Fruit fly (Drosophila melanogaster) whole organism, prepupa: ENCODE measurements around the gene Sirt7.

Experiments
- Blimp-1 ChIP-seq: fragments of 200-800 bp; sonication (Bioruptor generic); optimal IDR thresholded peaks from 3 replicates; lab custom pipeline; 2017; ENCODE audit warnings: missing biosample characterization, missing genetic modification characterization, mild to moderate bottlenecking, moderate library complexity, missing genetic modification reagents
- CG10631 ChIP-seq: fragments of 200-800 bp; sonication (Bioruptor generic); optimal IDR thresholded peaks from 2 replicates; lab custom pipeline; 2016; ENCODE audit warnings: missing biosample characterization, missing genetic modification characterization
- CG10669 ChIP-seq: fragments of 200-800 bp; sonication (Bioruptor generic); optimal IDR thresholded peaks from 3 replicates; lab custom pipeline; 2018; ENCODE audit warnings: missing biosample characterization, mild to moderate bottlenecking, missing genetic modification characterization, moderate library complexity
- CG11762 ChIP-seq: fragments of 200-800 bp; sonication (Bioruptor generic); optimal IDR thresholded peaks from 3 replicates; lab custom pipeline; 2016; ENCODE audit warnings: missing biosample characterization, missing genetic modification characterization; ENCODE audit not compliant: insufficient read depth
- CG11902 ChIP-seq: fragments of 200-800 bp; sonication (Bioruptor generic); optimal IDR thresholded peaks from 3 replicates; lab custom pipeline; 2016; ENCODE audit warnings: missing biosample characterization, missing genetic modification characterization
- CG1621 ChIP-seq: fragments of 200-800 bp; sonication (Bioruptor generic); optimal IDR thresholded peaks from 3 replicates; lab custom pipeline; 2018; ENCODE audit warnings: missing biosample characterization, mild to moderate bottlenecking, missing genetic modification characterization
- CG16779 ChIP-seq: fragments of 200-800 bp; sonication (Bioruptor generic); optimal IDR thresholded peaks from 3 replicates; lab custom pipeline; 2017; ENCODE audit warnings: missing biosample characterization, mild to moderate bottlenecking, missing genetic modification characterization
- CG3032 ChIP-seq: fragments of 200-800 bp; optimal IDR thresholded peaks from 2 replicates; lab custom pipeline; 2019; ENCODE audit warnings: missing biosample characterization, mild to moderate bottlenecking, missing genetic modification characterization, moderate library complexity
- CG31627 ChIP-seq: fragments of 200-800 bp; sonication (Bioruptor generic); optimal IDR thresholded peaks from 3 replicates; lab custom pipeline; 2016; ENCODE audit warnings: missing biosample characterization, missing genetic modification characterization
- CG34406 ChIP-seq: fragments of 200-800 bp; sonication (Bioruptor generic); optimal IDR thresholded peaks from 3 replicates; lab custom pipeline; 2016; ENCODE audit warnings: missing biosample characterization, missing genetic modification characterization
- CG6163 ChIP-seq: fragments of 200-800 bp; sonication (Bioruptor generic); IDR thresholded peaks from 3 replicates; pipeline ENCODE4 v1.3.6; 2022; ENCODE audit warnings: missing biosample characterization, missing genetic modification characterization
- CG6276 ChIP-seq: fragments of 200-800 bp; sonication (Bioruptor generic); optimal IDR thresholded peaks from 2 replicates; lab custom pipeline; 2017; ENCODE audit warnings: missing biosample characterization, mild to moderate bottlenecking, missing genetic modification characterization
- CG6792 ChIP-seq: fragments of 200-800 bp; sonication (Bioruptor generic); optimal IDR thresholded peaks from 3 replicates; lab custom pipeline; 2016; ENCODE audit warnings: missing biosample characterization, missing genetic modification characterization
- CG6808 ChIP-seq: fragments of 200-800 bp; sonication (Bioruptor generic); optimal IDR thresholded peaks from 3 replicates; lab custom pipeline; 2017; ENCODE audit warnings: missing biosample characterization, missing genetic modification characterization, mild to moderate bottlenecking, moderate library complexity, missing genetic modification reagents
- CG7368 ChIP-seq: fragments of 200-800 bp; sonication (Bioruptor generic); optimal IDR thresholded peaks from 3 replicates; lab custom pipeline; 2016; ENCODE audit warnings: missing biosample characterization, missing genetic modification characterization
- CG8119 ChIP-seq: fragments of 200-800 bp; sonication (Bioruptor generic); IDR thresholded peaks from 3 replicates; pipeline ENCODE4 v1.3.6; 2022; ENCODE audit warnings: missing biosample characterization, missing genetic modification characterization
- CG8319 ChIP-seq: fragments of 200-800 bp; sonication (Bioruptor generic); optimal IDR thresholded peaks from 3 replicates; lab custom pipeline; 2016; ENCODE audit warnings: missing biosample characterization, missing genetic modification characterization
- CG8632 ChIP-seq: fragments of 200-800 bp; sonication (Bioruptor generic); optimal IDR thresholded peaks from 3 replicates; lab custom pipeline; 2016; ENCODE audit warnings: missing biosample characterization, missing genetic modification characterization
- CG9139 ChIP-seq: fragments of 200-800 bp; sonication (Bioruptor generic); optimal IDR thresholded peaks from 3 replicates; lab custom pipeline; 2017; ENCODE audit warnings: missing biosample characterization, mild to moderate bottlenecking, missing genetic modification characterization
- Eip75B ChIP-seq: fragments of 200-800 bp; sonication (Bioruptor generic); optimal IDR thresholded peaks from 3 replicates; lab custom pipeline; 2016; ENCODE audit warnings: missing biosample characterization, missing genetic modification characterization
- Eip78C ChIP-seq: fragments of 200-800 bp; sonication (Bioruptor generic); peaks from one replicate; lab custom pipeline; 2016; ENCODE audit warnings: missing biosample characterization, missing genetic modification characterization
- Eip93F ChIP-seq: fragments of 200-800 bp; sonication (Bioruptor generic); optimal IDR thresholded peaks from 2 replicates; lab custom pipeline; 2016; ENCODE audit warnings: missing biosample characterization, mild to moderate bottlenecking, missing genetic modification characterization
- Ets96B ChIP-seq: fragments of 200-800 bp; optimal IDR thresholded peaks from 2 replicates; lab custom pipeline; 2019; ENCODE audit warnings: missing biosample characterization, mild to moderate bottlenecking, missing genetic modification characterization, moderate library complexity
- Hr38 ChIP-seq: sonication (Bioruptor generic); optimal IDR thresholded peaks from 2 replicates; lab custom pipeline; 2016; ENCODE audit warnings: missing biosample characterization, missing genetic modification characterization
- Hr39 ChIP-seq: fragments of 200-800 bp; sonication (Bioruptor generic); optimal IDR thresholded peaks from 2 replicates; lab custom pipeline; 2016; ENCODE audit warnings: missing biosample characterization, missing genetic modification characterization
- Hr4 ChIP-seq: fragments of 200-800 bp; sonication (Bioruptor generic); optimal IDR thresholded peaks from 3 replicates; lab custom pipeline; 2016; ENCODE audit warnings: missing biosample characterization, missing genetic modification characterization
- OdsH ChIP-seq: fragments of 200-800 bp; sonication (Bioruptor generic); optimal IDR thresholded peaks from 3 replicates; lab custom pipeline; 2016; ENCODE audit warnings: missing biosample characterization, missing genetic modification characterization
- Smox ChIP-seq: fragments of 200-800 bp; sonication (Bioruptor generic); optimal IDR thresholded peaks from 3 replicates; lab custom pipeline; 2016; ENCODE audit warnings: missing biosample characterization, missing genetic modification characterization
- Sox102F ChIP-seq: fragments of 200-800 bp; sonication (Bioruptor generic); optimal IDR thresholded peaks from 2 replicates; lab custom pipeline; 2016; ENCODE audit warnings: missing biosample characterization, mild to moderate bottlenecking, missing genetic modification characterization
- Sox15 ChIP-seq: fragments of 200-800 bp; sonication (Bioruptor generic); optimal IDR thresholded peaks from 3 replicates; lab custom pipeline; 2016; ENCODE audit warnings: missing biosample characterization, missing genetic modification characterization
- achi ChIP-seq: fragments of 200-800 bp; sonication (Bioruptor generic); optimal IDR thresholded peaks from 3 replicates; lab custom pipeline; 2016; ENCODE audit warnings: missing biosample characterization, missing genetic modification characterization
- acj6 ChIP-seq: fragments of 200-800 bp; sonication (Bioruptor generic); optimal IDR thresholded peaks from 3 replicates; lab custom pipeline; 2016; ENCODE audit warnings: missing biosample characterization, missing genetic modification characterization
- cyc ChIP-seq: fragments of 200-800 bp; sonication (Bioruptor generic); optimal IDR thresholded peaks from 3 replicates; lab custom pipeline; 2016; ENCODE audit warnings: missing biosample characterization, missing genetic modification characterization
- dac ChIP-seq: fragments of 200-800 bp; sonication (Bioruptor generic); optimal IDR thresholded peaks from 2 replicates; lab custom pipeline; 2017; ENCODE audit warnings: missing biosample characterization, mild to moderate bottlenecking, missing genetic modification characterization
- eg ChIP-seq: fragments of 200-800 bp; sonication (Bioruptor generic); IDR thresholded peaks from 3 replicates; pipeline ENCODE4 v1.3.6; 2022; ENCODE audit warnings: missing biosample characterization, missing genetic modification characterization
- fd59A ChIP-seq: fragments of 200-800 bp; sonication (Bioruptor generic); optimal IDR thresholded peaks from 2 replicates; lab custom pipeline; 2017; ENCODE audit warnings: missing biosample characterization, mild to moderate bottlenecking, missing genetic modification characterization, missing genetic modification reagents
- fd85E ChIP-seq: fragments of 200-800 bp; sonication (Bioruptor generic); optimal IDR thresholded peaks from 3 replicates; lab custom pipeline; 2016; ENCODE audit warnings: missing biosample characterization, missing genetic modification characterization
- fkh ChIP-seq: fragments of 200-800 bp; sonication (Bioruptor generic); optimal IDR thresholded peaks from 3 replicates; lab custom pipeline; 2017; ENCODE audit warnings: missing biosample characterization, mild to moderate bottlenecking, missing genetic modification characterization, moderate library complexity
- lz ChIP-seq: fragments of 200-800 bp; sonication (Bioruptor generic); optimal IDR thresholded peaks from 3 replicates; lab custom pipeline; 2016; ENCODE audit warnings: missing biosample characterization, missing genetic modification characterization
- net ChIP-seq: fragments of 200-800 bp; sonication (Bioruptor generic); optimal IDR thresholded peaks from 3 replicates; lab custom pipeline; 2016; ENCODE audit warnings: missing biosample characterization, missing genetic modification characterization
- pdm3 ChIP-seq: fragments of 200-800 bp; sonication (Bioruptor generic); optimal IDR thresholded peaks from 3 replicates; lab custom pipeline; 2016; ENCODE audit warnings: missing biosample characterization, missing genetic modification characterization
- salr ChIP-seq, 2 experiments: fragments of 200-800 bp; sonication (Bioruptor generic); optimal IDR thresholded peaks; 3 replicates each; lab custom pipeline; 2016 to 2018; ENCODE audit warnings: missing biosample characterization in 2 of 2, missing genetic modification characterization in 2 of 2, mild to moderate bottlenecking in 1 of 2
- spab ChIP-seq: fragments of 200-800 bp; sonication (Bioruptor generic); optimal IDR thresholded peaks from 2 replicates; lab custom pipeline; 2017; ENCODE audit warnings: missing biosample characterization, mild to moderate bottlenecking, missing genetic modification characterization, missing genetic modification reagents
- svp ChIP-seq: fragments of 200-800 bp; sonication (Bioruptor generic); peaks from one replicate; lab custom pipeline; 2016; ENCODE audit warnings: missing biosample characterization, missing genetic modification characterization
- topi ChIP-seq: fragments of 200-800 bp; sonication (Bioruptor generic); optimal IDR thresholded peaks from 3 replicates; lab custom pipeline; 2016; ENCODE audit warnings: missing biosample characterization, missing genetic modification characterization
- vri ChIP-seq: fragments of 200-800 bp; sonication (Bioruptor generic); optimal IDR thresholded peaks from 3 replicates; lab custom pipeline; 2016; ENCODE audit warnings: missing biosample characterization, mild to moderate bottlenecking, missing genetic modification characterization

Gene Sirt7

dm6 chr3R:29072834-29073233, 17.1 kb downstream of the Sirt7 start (continued):
- TF ChIP-seq Smox (no peak), Hr39 (GFP tag; lab: Kevin White, UChicago) (no peak), Hr4 (GFP tag; lab: Kevin White, UChicago) (no peak), dac (GFP tag; lab: Kevin White, UChicago) (no peak), CG3032 (tag; lab: Kevin White, UChicago) (peak; percentile 43), CG10669 (GFP tag; lab: Kevin White, UChicago) (peak; percentile 24), Hr38 (no peak), net (no peak), achi (peak; percentile 12), Ets96B (tag; lab: Kevin White, UChicago) (peak; percentile 52), spab (GFP tag; lab: Kevin White, UChicago) (no peak), CG8632 (GFP tag; lab: Kevin White, UChicago) (no peak), salr (GFP tag; optimal IDR thresholded peaks at IDR 0.05; lab: Kevin White, UChicago) (no peak), CG6792 (GFP tag; lab: Kevin White, UChicago) (no peak), CG7368 (GFP tag; lab: Kevin White, UChicago) (no peak), CG8319 (no peak), cyc (GFP tag; lab: Kevin White, UChicago) (no peak), acj6 (GFP tag; lab: Kevin White, UChicago) (no peak), fkh (GFP tag; lab: Kevin White, UChicago) (no peak), Sox15 (no peak), CG6163 (GFP tag; lab: Robert Waterston, UW) (peak; percentile 63; the same call in 2 of the 3 replicates), topi (GFP tag; lab: Kevin White, UChicago) (no peak), CG11902 (GFP tag; lab: Kevin White, UChicago) (no peak), Sox102F (GFP tag; lab: Kevin White, UChicago) (no peak), fd59A (GFP tag; lab: Kevin White, UChicago) (no peak), Eip75B (GFP tag; lab: Kevin White, UChicago) (peak; percentile 21), vri (GFP tag; lab: Kevin White, UChicago) (no peak), eg (GFP tag; lab: Robert Waterston, UW) (no peak), CG9139 (GFP tag; lab: Kevin White, UChicago) (no peak)

- TF ChIP-seq CG7368 (GFP tag; lab: Kevin White, UChicago) (peak; percentile 10), Eip78C (GFP tag; lab: Kevin White, UChicago) (peak; percentile 68), CG34406 (GFP tag; lab: Kevin White, UChicago) (no peak), lz (GFP tag; lab: Kevin White, UChicago) (no peak), CG8319 (no peak), Ets96B (tag; lab: Kevin White, UChicago) (no peak), Eip93F (GFP tag; lab: Kevin White, UChicago) (no peak), fd85E (GFP tag; lab: Kevin White, UChicago) (no peak), CG11762 (GFP tag; lab: Kevin White, UChicago) (no peak), CG8632 (GFP tag; lab: Kevin White, UChicago) (no peak), OdsH (GFP tag; lab: Kevin White, UChicago) (no peak), vri (GFP tag; lab: Kevin White, UChicago) (peak; percentile 66), CG11902 (GFP tag; lab: Kevin White, UChicago) (no peak), Blimp-1 (GFP tag; lab: Kevin White, UChicago) (peak; percentile 55), CG16779 (tag; lab: Kevin White, UChicago) (no peak), Eip75B (GFP tag; lab: Kevin White, UChicago) (no peak), acj6 (GFP tag; lab: Kevin White, UChicago) (no peak), fd59A (GFP tag; lab: Kevin White, UChicago) (no peak), CG6808 (peak; percentile 57), spab (GFP tag; lab: Kevin White, UChicago) (peak; percentile 9), CG3032 (tag; lab: Kevin White, UChicago) (peak; percentile 25), pdm3 (no peak), Hr38 (no peak), eg (GFP tag; lab: Robert Waterston, UW) (0 out of 3 replicates have a peak, but pooled peaks have one; percentile 45), net (peak; percentile 20), CG31627 (GFP tag; lab: Kevin White, UChicago) (no peak), CG10631 (GFP tag; lab: Kevin White, UChicago) (no peak), svp (peak; percentile 95), CG8119 (GFP tag; lab: Robert Waterston, UW) (0 out of 3 replicates have a peak, but pooled peaks have one; percentile 27), CG9139 (GFP tag; lab: Kevin White, UChicago) (peak; percentile 57), salr (GFP tag; optimal IDR thresholded peaks at IDR 0.05; lab: Kevin White, UChicago) (peak in 1 of 2 experiments; percentile 45), Hr39 (GFP tag; lab: Kevin White, UChicago) (no peak), CG1621 (tag; lab: Kevin White, UChicago) (peak; percentile 27), CG6276 (GFP tag; lab: Kevin White, UChicago) (peak; percentile 15), Sox102F (GFP tag; lab: Kevin White, UChicago) (peak; percentile 44), achi (no peak), Smox (no peak), CG6163 (GFP tag; lab: Robert Waterston, UW) (0 out of 3 replicates have a peak, but pooled peaks have one; percentile 29)
Observed at dm6 chr3R:29074001-29074609, 18.4 kb downstream of the Sirt7 start.
